Worm (Caenorhabditis elegans) whole organism, L1 larva: ENCODE data around the gene gur-5.

ENCODE experiments used
- C04F5.9 ChIP-seq: sonication (generic microtip); optimal IDR thresholded peaks from 2 replicates; lab custom pipeline; 2016; ENCODE audit warnings: missing genetic modification characterization, missing compliant biosample characterization
- C16A3.4 ChIP-seq: fragments of 150-350 bp; optimal IDR thresholded peaks from 2 replicates; lab custom pipeline; 2014; ENCODE audit warnings: missing biosample characterization, missing genetic modification characterization
- C34B4.2 ChIP-seq: sonication (generic microtip); optimal IDR thresholded peaks from 2 replicates; lab custom pipeline; 2017; ENCODE audit warnings: mild to moderate bottlenecking, missing genetic modification characterization, missing compliant biosample characterization
- F16B12.6 ChIP-seq: fragments of 150-350 bp; optimal IDR thresholded peaks from 2 replicates; lab custom pipeline; 2014; ENCODE audit warnings: missing biosample characterization, missing genetic modification characterization
- aly-2 ChIP-seq: fragments of 150-350 bp; optimal IDR thresholded peaks from 2 replicates; lab custom pipeline; 2014; ENCODE audit warnings: missing biosample characterization, missing genetic modification characterization
- ama-1 ChIP-seq: fragments of 150-350 bp; optimal IDR thresholded peaks from 2 replicates; lab custom pipeline; 2014
- blmp-1 ChIP-seq: fragments of 150-350 bp; optimal IDR thresholded peaks from 2 replicates; lab custom pipeline; 2014; ENCODE audit warnings: missing biosample characterization, missing genetic modification characterization
- ces-1 ChIP-seq: fragments of 150-350 bp; optimal IDR thresholded peaks from 2 replicates; lab custom pipeline; 2014; ENCODE audit warnings: missing biosample characterization, missing genetic modification reagents, missing genetic modification characterization
- dpl-1 ChIP-seq, 3 experiments: fragments of 150-350 bp in 2 of 3; sonication (generic microtip) in 1 of 3; optimal IDR thresholded peaks; 2 replicates each; lab custom pipeline; 2014 to 2017; ENCODE audit warnings: missing biosample characterization in 3 of 3, missing genetic modification characterization in 3 of 3, missing genetic modification reagents in 3 of 3
- dsc-1 ChIP-seq: sonication (generic microtip); optimal IDR thresholded peaks from 2 replicates; lab custom pipeline; 2016; ENCODE audit warnings: mild to moderate bottlenecking, missing genetic modification characterization, missing compliant biosample characterization
- efl-1 ChIP-seq, 4 experiments: fragments of 150-350 bp; optimal IDR thresholded peaks in 3 of 4; peaks in 1 of 4; 1 replicate in 1 of 4; 2 replicates in 3 of 4; lab custom pipeline; 2014; ENCODE audit warnings: missing biosample characterization in 2 of 4, missing genetic modification characterization in 2 of 4, missing genetic modification reagents in 2 of 4
- efl-3 ChIP-seq: fragments of 200-800 bp; sonication (Bioruptor generic); optimal IDR thresholded peaks from 2 replicates; lab custom pipeline; 2018; ENCODE audit warnings: mild to moderate bottlenecking, missing genetic modification characterization, missing compliant biosample characterization
- egl-27 ChIP-seq, 2 experiments: fragments of 150-350 bp in 1 of 2; sonication (generic microtip); optimal IDR thresholded peaks; 3 replicates each; lab custom pipeline; 2017 to 2018; ENCODE audit warnings: missing biosample characterization in 2 of 2, missing genetic modification characterization in 2 of 2, missing genetic modification reagents in 2 of 2
- elt-3 ChIP-seq, 6 experiments: fragments of 150-350 bp in 1 of 6; sonication (generic microtip); optimal IDR thresholded peaks; 2 replicates each; lab custom pipeline; 2017 to 2018; ENCODE audit warnings: missing biosample characterization in 6 of 6, missing genetic modification characterization in 6 of 6, inconsistent platforms in 1 of 6
- ets-5 ChIP-seq: fragments of 200-800 bp; sonication (Bioruptor generic); IDR thresholded peaks from 2 replicates; pipeline ENCODE4 v1.3.6; 2022; ENCODE audit warnings: missing genetic modification characterization, missing compliant biosample characterization
- fkh-4 ChIP-seq: sonication (generic microtip); optimal IDR thresholded peaks from 2 replicates; lab custom pipeline; 2016; ENCODE audit warnings: missing compliant biosample characterization, missing genetic modification characterization, borderline replicate concordance
- fkh-8 ChIP-seq: sonication (generic microtip); optimal IDR thresholded peaks from 2 replicates; lab custom pipeline; 2016; ENCODE audit warnings: mild to moderate bottlenecking, missing genetic modification characterization, missing compliant biosample characterization
- hpl-2 ChIP-seq: fragments of 150-350 bp; optimal IDR thresholded peaks from 2 replicates; lab custom pipeline; 2014; ENCODE audit warnings: missing biosample characterization, missing genetic modification reagents, missing genetic modification characterization
- isw-1 ChIP-seq: fragments of 200-800 bp; sonication (Bioruptor generic); IDR thresholded peaks from 2 replicates; pipeline ENCODE4 v1.3.6; 2022; ENCODE audit warnings: missing genetic modification characterization, missing compliant biosample characterization
- jun-1 ChIP-seq: fragments of 150-350 bp; optimal IDR thresholded peaks from 2 replicates; lab custom pipeline; 2014; ENCODE audit warnings: missing biosample characterization, missing genetic modification reagents, missing genetic modification characterization
- lin-13 ChIP-seq: fragments of 150-350 bp; optimal IDR thresholded peaks from 2 replicates; lab custom pipeline; 2014; ENCODE audit warnings: missing biosample characterization, missing genetic modification reagents, missing genetic modification characterization
- lin-14 ChIP-seq: fragments of 200-800 bp; sonication (Bioruptor generic); optimal IDR thresholded peaks from 2 replicates; lab custom pipeline; 2018; ENCODE audit warnings: mild to moderate bottlenecking, missing genetic modification characterization, moderate library complexity, missing compliant biosample characterization
- lin-15B ChIP-seq: fragments of 150-350 bp; sonication (generic microtip); optimal IDR thresholded peaks from 3 replicates; lab custom pipeline; 2014; ENCODE audit warnings: missing biosample characterization, missing genetic modification characterization
- lin-35 ChIP-seq, 2 experiments: fragments of 150-350 bp; optimal IDR thresholded peaks; 2 replicates each; lab custom pipeline; 2014; ENCODE audit warnings: missing biosample characterization in 2 of 2, missing genetic modification characterization in 2 of 2, missing genetic modification reagents in 2 of 2
- lir-3 ChIP-seq: sonication (generic microtip); optimal IDR thresholded peaks from 2 replicates; lab custom pipeline; 2016; ENCODE audit warnings: mild to moderate bottlenecking, missing genetic modification characterization, moderate library complexity, missing compliant biosample characterization; ENCODE audit not compliant: poor library complexity
- lsy-2 ChIP-seq, 2 experiments: fragments of 150-350 bp; optimal IDR thresholded peaks; 2 replicates each; lab custom pipeline; 2014; ENCODE audit warnings: missing biosample characterization in 2 of 2, missing genetic modification characterization in 2 of 2
- mab-9 ChIP-seq: fragments of 200-800 bp; sonication (Bioruptor generic); IDR thresholded peaks from 2 replicates; pipeline ENCODE4 v1.3.6; 2022; ENCODE audit warnings: missing genetic modification reagents, missing genetic modification characterization, missing compliant biosample characterization
- nhr-11 ChIP-seq: fragments of 150-350 bp; optimal IDR thresholded peaks from 2 replicates; lab custom pipeline; 2014; ENCODE audit warnings: missing biosample characterization, missing genetic modification characterization
- nhr-19 ChIP-seq: fragments of 200-800 bp; sonication (Bioruptor generic); conservative IDR thresholded peaks from 2 replicates; pipeline ENCODE4 v1.3.6; 2022; ENCODE audit warnings: missing genetic modification characterization, missing compliant biosample characterization
- nhr-20 ChIP-seq: sonication (generic microtip); optimal IDR thresholded peaks from 2 replicates; lab custom pipeline; 2016; ENCODE audit warnings: mild to moderate bottlenecking, missing genetic modification characterization, missing compliant biosample characterization
- nhr-28 ChIP-seq: fragments of 150-350 bp; optimal IDR thresholded peaks from 2 replicates; lab custom pipeline; 2014; ENCODE audit warnings: missing biosample characterization, missing genetic modification characterization
- nhr-71 ChIP-seq: sonication (generic microtip); optimal IDR thresholded peaks from 2 replicates; lab custom pipeline; 2016; ENCODE audit warnings: mild to moderate bottlenecking, missing genetic modification characterization, moderate library complexity, missing compliant biosample characterization
- nhr-77 ChIP-seq: fragments of 150-350 bp; optimal IDR thresholded peaks from 2 replicates; lab custom pipeline; 2014; ENCODE audit warnings: missing biosample characterization, missing genetic modification characterization
- nhr-84 ChIP-seq: sonication (generic microtip); optimal IDR thresholded peaks from 2 replicates; lab custom pipeline; 2017; ENCODE audit warnings: missing biosample characterization, missing genetic modification characterization
- nhr-85 ChIP-seq: sonication (generic microtip); peaks from one replicate; lab custom pipeline; 2016; ENCODE audit warnings: missing genetic modification characterization, inconsistent platforms, missing compliant biosample characterization
- pax-3 ChIP-seq: fragments of 200-800 bp; sonication (Bioruptor generic); optimal IDR thresholded peaks from 2 replicates; lab custom pipeline; 2018; ENCODE audit warnings: mild to moderate bottlenecking, missing genetic modification characterization, moderate library complexity, missing compliant biosample characterization
- rnt-1 ChIP-seq: sonication (generic microtip); optimal IDR thresholded peaks from 2 replicates; lab custom pipeline; 2016; ENCODE audit warnings: mild to moderate bottlenecking, missing genetic modification characterization, moderate library complexity, missing compliant biosample characterization
- skn-1 ChIP-seq: fragments of 150-350 bp; optimal IDR thresholded peaks from 2 replicates; lab custom pipeline; 2014; ENCODE audit warnings: missing biosample characterization, missing genetic modification characterization
- snpc-4 ChIP-seq: fragments of 150-350 bp; optimal IDR thresholded peaks from 2 replicates; lab custom pipeline; 2014; ENCODE audit warnings: missing biosample characterization, missing genetic modification characterization
- snu-23 ChIP-seq: sonication (generic microtip); optimal IDR thresholded peaks from 2 replicates; lab custom pipeline; 2016; ENCODE audit warnings: missing genetic modification characterization, missing compliant biosample characterization
- sox-4 ChIP-seq: sonication (generic microtip); optimal IDR thresholded peaks from 2 replicates; lab custom pipeline; 2016; ENCODE audit warnings: missing genetic modification characterization, missing compliant biosample characterization
- sptf-1 ChIP-seq: fragments of 150-350 bp; optimal IDR thresholded peaks from 2 replicates; lab custom pipeline; 2014; ENCODE audit warnings: missing biosample characterization, missing genetic modification characterization
- swsn-7 ChIP-seq: sonication (generic microtip); optimal IDR thresholded peaks from 2 replicates; lab custom pipeline; 2016; ENCODE audit warnings: missing genetic modification characterization, missing compliant biosample characterization
- tbx-2 ChIP-seq: sonication (generic microtip); optimal IDR thresholded peaks from 2 replicates; lab custom pipeline; 2016; ENCODE audit warnings: missing genetic modification characterization, missing compliant biosample characterization
- tlp-1 ChIP-seq: fragments of 150-350 bp; optimal IDR thresholded peaks from 2 replicates; lab custom pipeline; 2014; ENCODE audit warnings: missing biosample characterization, missing genetic modification characterization
- unc-62 ChIP-seq: fragments of 150-350 bp; optimal IDR thresholded peaks from 2 replicates; lab custom pipeline; 2014; ENCODE audit warnings: missing biosample characterization, missing genetic modification reagents, missing genetic modification characterization
- unc-98 ChIP-seq: fragments of 200-800 bp; sonication (Bioruptor generic); IDR thresholded peaks from 2 replicates; pipeline ENCODE4 v1.3.6; 2022; ENCODE audit warnings: missing genetic modification characterization, missing compliant biosample characterization
- xbp-1 ChIP-seq: sonication (generic microtip); optimal IDR thresholded peaks from 2 replicates; lab custom pipeline; 2016; ENCODE audit warnings: missing genetic modification characterization, missing compliant biosample characterization

Gene gur-5

ce11 chrII:5282192-5282591, 2.9 kb upstream of the gur-5 start, which contains the start of gene pmt-1 (continued):
- no peak for TF ChIP-seq aly-2 (tag; lab: Kevin White, UChicago)
- no peak for TF ChIP-seq nhr-84
- TF ChIP-seq skn-1 (tag; lab: Kevin White, UChicago) = no peak
- TF ChIP-seq lin-13 = no peak
- TF ChIP-seq fkh-8 (tag; lab: Kevin White, UChicago) = no peak
- TF ChIP-seq dpl-1 (GFP tag; optimal IDR thresholded peaks at IDR 0.05; lab: Kevin White, UChicago) = peak in 1 of 3 experiments; percentile 4
- no peak for TF ChIP-seq efl-3
- no peak for TF ChIP-seq nhr-11 (tag; lab: Kevin White, UChicago)
- TF ChIP-seq swsn-7 (tag; lab: Kevin White, UChicago) = no peak
- TF ChIP-seq nhr-19 (GFP tag; lab: Robert Waterston, UW) = peak; percentile 36
- no peak for TF ChIP-seq fkh-4 (tag; lab: Kevin White, UChicago)
- TF ChIP-seq lsy-2 (tag; optimal IDR thresholded peaks at IDR 0.05; lab: Kevin White, UChicago) = no peak
- TF ChIP-seq, all 84 proteins: peak for 17

- TF ChIP-seq C34B4.2 (tag; lab: Kevin White, UChicago) = no peak
- no peak for TF ChIP-seq sox-4 (tag; lab: Kevin White, UChicago)
- TF ChIP-seq nhr-85 (tag; lab: Kevin White, UChicago) = peak; percentile 80
- TF ChIP-seq mab-9 (GFP tag; lab: Robert Waterston, UW) = no peak
- peak in 1 of 2 experiments; percentile 12 for TF ChIP-seq lin-35 (GFP tag; optimal IDR thresholded peaks at IDR 0.05; lab: Kevin White, UChicago)
- TF ChIP-seq lin-14 (GFP tag; lab: Kevin White, UChicago) = peak; percentile 57
- TF ChIP-seq blmp-1 (tag; lab: Kevin White, UChicago) = no peak
- TF ChIP-seq snu-23 (GFP tag; lab: Kevin White, UChicago) = peak; percentile 10
- TF ChIP-seq xbp-1 = no peak
- TF ChIP-seq elt-3 (tag; optimal IDR thresholded peaks at IDR 0.05; lab: Kevin White, UChicago) = peak in 1 of 6 experiments; percentile 8
- TF ChIP-seq ama-1 (lab: Kevin White, UChicago) = no peak
- peak; percentile 22 for TF ChIP-seq nhr-20
- TF ChIP-seq rnt-1 (tag; lab: Kevin White, UChicago) = no peak
- TF ChIP-seq, all 84 proteins: peak for 6
Measured at ce11 chrII:5282740-5283281, 2.3 kb upstream of the gur-5 start.

DNA sequence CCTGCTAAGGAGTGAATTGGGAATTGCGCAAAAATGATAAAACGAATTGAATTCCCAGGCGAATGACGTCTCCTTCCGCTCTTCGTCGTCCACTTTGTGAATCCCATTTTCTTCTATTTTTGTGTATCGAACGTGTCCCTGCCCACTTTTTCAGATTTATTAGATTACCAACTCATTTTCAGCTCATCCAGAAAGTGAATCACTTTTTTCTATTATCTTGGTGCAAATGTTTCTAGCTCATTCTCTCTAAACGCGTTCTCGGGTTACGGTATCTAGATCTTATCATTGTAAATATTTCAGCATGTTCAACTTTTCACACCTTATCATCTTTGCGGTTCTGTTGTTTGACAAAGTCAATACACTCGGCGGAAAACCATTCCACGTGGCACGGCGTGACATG, 4.0 kb downstream of the gur-5 start, which contains the start of gene ZK622.5:
Gene ZK622.5 (plus strand): TSS at position 301 of the 400 bp plus-strand sequence.
- no peak for TF ChIP-seq unc-98 (GFP tag; lab: Robert Waterston, UW)
- no peak for TF ChIP-seq lir-3
- no peak for TF ChIP-seq nhr-11 (tag; lab: Kevin White, UChicago)
- TF ChIP-seq sptf-1 (tag; lab: Kevin White, UChicago) = no peak
- no peak for TF ChIP-seq C04F5.9 (tag; lab: Kevin White, UChicago)
- no peak for TF ChIP-seq unc-62 (GFP tag; lab: Kevin White, UChicago)
- no peak for TF ChIP-seq ets-5 (GFP tag; lab: Robert Waterston, UW)
- TF ChIP-seq tlp-1 (tag; lab: Kevin White, UChicago) = no peak
- no peak for TF ChIP-seq dsc-1
- TF ChIP-seq, all 84 proteins: peak for 0

DNA sequence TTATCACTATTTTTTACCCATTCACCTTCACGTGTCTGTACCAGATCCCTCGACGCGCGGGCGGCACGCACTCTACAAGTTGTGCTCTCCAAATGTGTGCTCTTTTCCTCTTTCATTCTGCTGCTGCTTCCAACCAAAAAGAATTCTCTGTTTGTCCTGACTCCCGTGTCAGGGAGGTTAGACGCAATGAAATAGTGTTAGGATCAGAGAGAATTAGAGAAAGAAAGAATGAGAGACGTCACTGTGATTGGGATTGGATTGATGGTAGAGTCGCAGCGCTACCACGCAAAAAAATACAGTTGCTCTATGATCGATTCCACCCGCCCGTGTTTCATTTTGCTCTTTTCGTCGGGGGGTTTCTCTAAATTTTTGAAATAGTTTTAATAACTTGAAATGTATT, 5.9 kb downstream of the gur-5 start:
- TF ChIP-seq C34B4.2 (tag; lab: Kevin White, UChicago) (no peak), egl-27 (tag; optimal IDR thresholded peaks at IDR 0.05; lab: Kevin White, UChicago) (no peak), jun-1 (tag; lab: Kevin White, UChicago) (no peak), snu-23 (GFP tag; lab: Kevin White, UChicago) (no peak), tbx-2 (tag; lab: Kevin White, UChicago) (peak; percentile 57), F16B12.6 (tag; lab: Kevin White, UChicago) (no peak), dpl-1 (GFP tag; optimal IDR thresholded peaks at IDR 0.05; lab: Kevin White, UChicago) (no peak), efl-1 (optimal IDR thresholded peaks at IDR 0.05; lab: Kevin White, UChicago) (no peak), efl-1 (GFP tag; optimal IDR thresholded peaks at IDR 0.05 in 1 of 2; lab: Kevin White, UChicago) (peak in 1 of 2 experiments; percentile 44), nhr-28 (no peak), isw-1 (GFP tag; lab: Robert Waterston, UW) (no peak), ces-1 (GFP tag; lab: Kevin White, UChicago) (no peak), nhr-71 (tag; lab: Kevin White, UChicago) (peak; percentile 1), unc-62 (GFP tag; lab: Kevin White, UChicago) (no peak), nhr-20 (peak; percentile 24), snpc-4 (tag; lab: Kevin White, UChicago) (no peak), lin-14 (GFP tag; lab: Kevin White, UChicago) (peak; percentile 32), nhr-77 (tag; lab: Kevin White, UChicago) (peak; percentile 56), pax-3 (tag; lab: Kevin White, UChicago) (no peak), C16A3.4 (no peak), hpl-2 (GFP tag; lab: Kevin White, UChicago) (no peak), lin-15B (tag; lab: Kevin White, UChicago) (no peak)
